Worm (Caenorhabditis elegans) whole organism, mixed stage, embryonic: ENCODE results near the gene B0252.11.

ENCODE experiments used
- blmp-1 ChIP-seq: fragments of 150-350 bp; optimal IDR thresholded peaks from 2 replicates; lab custom pipeline; 2014; ENCODE audit warnings: missing biosample characterization, missing genetic modification characterization
- elt-3 ChIP-seq: fragments of 150-350 bp; optimal IDR thresholded peaks from 2 replicates; lab custom pipeline; 2014; ENCODE audit warnings: missing biosample characterization, missing genetic modification characterization
- lsy-2 ChIP-seq: fragments of 150-350 bp; optimal IDR thresholded peaks from 2 replicates; lab custom pipeline; 2014; ENCODE audit warnings: missing biosample characterization, missing genetic modification characterization
- mep-1 ChIP-seq: fragments of 150-350 bp; optimal IDR thresholded peaks from 2 replicates; lab custom pipeline; 2017; ENCODE audit warnings: missing biosample characterization, missing genetic modification reagents, missing genetic modification characterization, inconsistent platforms
- pha-4 ChIP-seq: fragments of 150-350 bp; optimal IDR thresholded peaks from 2 replicates; lab custom pipeline; 2018; ENCODE audit warnings: missing biosample characterization, missing genetic modification reagents, missing genetic modification characterization
- unc-39 ChIP-seq: fragments of 150-350 bp; optimal IDR thresholded peaks from 2 replicates; lab custom pipeline; 2014; ENCODE audit warnings: missing biosample characterization, missing genetic modification characterization

ce11 chrII:6935975-6936374 lies 18.4 kb upstream of the B0252.11 start:
- TF ChIP-seq lsy-2: no peak
- no peak for TF ChIP-seq unc-39
- TF ChIP-seq blmp-1 (tag; lab: Kevin White, UChicago): no peak
- no peak for TF ChIP-seq elt-3 (tag; lab: Kevin White, UChicago)
- TF ChIP-seq mep-1 (tag; lab: Kevin White, UChicago): no peak
- TF ChIP-seq pha-4 (tag; lab: Kevin White, UChicago): no peak
